Worm (Caenorhabditis elegans): ENCODE measurements around the gene ZK1067.3.

Gene ZK1067.3

DNA sequence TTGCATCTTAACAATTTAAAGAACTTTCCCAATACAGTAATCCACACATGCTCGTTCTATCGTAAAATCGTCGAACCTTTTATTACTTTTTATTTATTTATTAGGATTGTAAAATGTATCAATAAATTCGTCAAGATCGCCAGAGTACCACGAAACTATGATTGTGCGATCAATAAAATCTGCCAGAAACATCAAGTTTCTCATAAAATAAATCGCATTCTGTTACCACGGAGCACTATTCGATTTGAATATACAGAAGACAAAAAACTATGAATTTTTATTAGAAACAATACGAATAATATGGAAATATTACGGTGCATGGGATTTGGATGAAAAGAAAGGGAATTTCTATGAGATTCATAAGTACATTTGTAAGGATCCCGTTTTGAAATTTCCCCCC is 43.7 kb downstream of the ZK1067.3 start, which contains the start of gene C01G6.2:
Gene C01G6.2, plus strand, starts transcription at position 301 of the 400 bp plus-strand sequence.
- no peak for TF ChIP-seq F26F4.8 (GFP tag; conservative IDR thresholded peaks at IDR 0.05)
- peak in 1 of 2 experiments; percentile 17 for TF ChIP-seq unc-62 (GFP tag; optimal IDR thresholded peaks at IDR 0.05 in 1 of 2)
- TF ChIP-seq unc-62 (tag; optimal IDR thresholded peaks at IDR 0.05): no peak
- no peak for TF ChIP-seq pha-4 (GFP tag; IDR thresholded peaks at IDR 0.05)
- TF ChIP-seq pha-4 (tag; optimal IDR thresholded peaks at IDR 0.05): no peak
- no peak for TF ChIP-seq vab-7 (GFP tag; IDR thresholded peaks at IDR 0.05)

ce11 chrII:9268983-9269382 is 45.9 kb downstream of the ZK1067.3 start:
- TF ChIP-seq zip-2 (tag; optimal IDR thresholded peaks at IDR 0.05): no peak
- TF ChIP-seq unc-62 (GFP tag; optimal IDR thresholded peaks at IDR 0.05 in 1 of 2): peak in 1 of 2 experiments; percentile 30
- no peak for TF ChIP-seq unc-62 (tag; optimal IDR thresholded peaks at IDR 0.05)

ce11 chrII:9269588-9269987 is 46.5 kb downstream of the ZK1067.3 start, which contains the start of gene C01G6.3:
C01G6.3 (plus strand) TSS chrII:9269888.
- no peak for TF ChIP-seq nhr-237 (tag; optimal IDR thresholded peaks at IDR 0.05)
- TF ChIP-seq nhr-10 (tag; optimal IDR thresholded peaks at IDR 0.05): no peak
- TF ChIP-seq F49E8.2 (tag; optimal IDR thresholded peaks at IDR 0.05; ENCODE audit: borderline replicate concordance): no peak
- no peak for TF ChIP-seq zfp-2 (tag; optimal IDR thresholded peaks at IDR 0.05)

DNA sequence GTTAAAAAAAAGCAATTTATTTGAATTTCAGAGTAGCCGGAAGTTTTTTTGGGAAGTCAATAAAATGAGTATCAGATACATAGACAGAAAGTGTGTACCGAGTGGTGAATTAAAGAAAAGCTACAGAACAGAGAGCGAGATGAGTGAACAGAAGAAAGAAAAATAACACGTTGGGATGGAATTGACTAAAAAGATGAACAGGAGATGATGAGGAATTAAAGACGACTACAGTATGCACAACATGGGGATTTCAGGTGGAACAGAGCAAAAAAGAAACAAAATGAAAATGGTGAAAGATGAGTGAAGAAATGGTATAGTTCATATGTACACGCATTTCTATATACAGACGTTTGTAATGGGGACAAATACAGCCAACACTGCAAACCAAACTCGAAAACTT is 48.2 kb downstream of the ZK1067.3 start:
- TF ChIP-seq duxl-1 (tag; optimal IDR thresholded peaks at IDR 0.05; ENCODE audit: poor library complexity): no peak
- peak in 1 of 2 experiments; percentile 92 for TF ChIP-seq unc-62 (GFP tag; optimal IDR thresholded peaks at IDR 0.05 in 1 of 2)
- TF ChIP-seq unc-62 (tag; optimal IDR thresholded peaks at IDR 0.05): no peak

DNA sequence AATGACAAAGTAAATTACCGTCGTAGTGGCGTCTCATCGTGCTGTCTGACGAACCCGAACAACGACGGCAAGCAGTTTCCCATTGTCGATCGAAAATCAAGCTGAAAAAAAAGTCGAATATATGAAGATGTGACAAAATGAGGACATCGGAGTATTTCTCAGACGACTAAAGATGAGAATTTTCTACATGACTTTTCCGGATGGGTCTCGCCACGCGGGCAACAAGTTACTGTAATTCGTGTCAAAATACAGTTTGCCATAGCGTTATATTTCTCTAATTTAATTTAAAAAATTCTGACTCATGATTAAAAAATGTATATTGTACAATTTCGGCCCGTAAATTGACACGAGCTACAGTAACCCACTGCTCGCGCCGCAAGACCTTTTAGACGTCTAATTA is 49.9 kb downstream of the ZK1067.3 start, which contains the start of gene C01G6.4:
Gene C01G6.4, minus strand, starts transcription at position 101 of the 400 bp plus-strand sequence.
- no peak for TF ChIP-seq F26F4.8 (GFP tag; conservative IDR thresholded peaks at IDR 0.05)
- TF ChIP-seq aha-1 (tag): peak; percentile 68

DNA sequence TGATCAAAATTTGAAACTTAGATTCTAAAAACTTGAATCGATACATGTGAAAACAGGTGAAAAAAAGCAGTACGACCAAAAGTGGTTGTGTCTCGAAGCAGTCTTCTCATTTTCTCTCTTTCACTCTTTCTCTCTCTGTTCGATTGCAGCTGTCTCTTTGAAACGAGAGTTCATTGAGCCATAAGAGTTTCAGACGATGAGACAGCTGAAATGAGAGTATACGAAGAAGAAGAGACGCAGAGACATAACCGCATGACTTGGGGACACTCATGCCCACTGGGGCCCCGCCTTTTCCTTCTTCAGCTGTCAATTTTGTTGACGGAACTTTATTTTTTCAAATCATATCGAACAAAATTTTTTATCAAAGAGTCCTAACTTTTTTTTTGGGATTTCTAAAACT is 50.9 kb downstream of the ZK1067.3 start:
- TF ChIP-seq saeg-2 (GFP tag; IDR thresholded peaks at IDR 0.05) (no peak), nhr-11 (tag; optimal IDR thresholded peaks at IDR 0.05) (peak; percentile 79), ctbp-1 (GFP tag; IDR thresholded peaks at IDR 0.05) (peak; percentile 55; the same call in 1 of the 2 replicates), F37D6.2 (tag; optimal IDR thresholded peaks at IDR 0.05) (peak; percentile 29), arid-1 (GFP tag; conservative IDR thresholded peaks at IDR 0.05) (peak; percentile 55; the same call in 1 of the 2 replicates), spr-1 (tag; optimal IDR thresholded peaks at IDR 0.05) (peak; percentile 65), lin-1 (GFP tag; IDR thresholded peaks at IDR 0.05) (peak; percentile 83), daf-19 (GFP tag; conservative IDR thresholded peaks at IDR 0.05) (no peak), nhr-10 (tag; optimal IDR thresholded peaks at IDR 0.05) (no peak), nhr-41 (GFP tag; IDR thresholded peaks at IDR 0.05) (no peak), zfp-2 (tag; optimal IDR thresholded peaks at IDR 0.05) (no peak), ztf-11 (tag; optimal IDR thresholded peaks at IDR 0.05) (no peak), vab-7 (GFP tag; IDR thresholded peaks at IDR 0.05) (no peak), hlh-30 (tag; optimal IDR thresholded peaks at IDR 0.05; ENCODE audit: insufficient read depth) (peak; percentile 99), daf-8 (GFP tag; IDR thresholded peaks at IDR 0.05) (no peak), attf-4 (tag; optimal IDR thresholded peaks at IDR 0.05) (no peak), mep-1 (tag; optimal IDR thresholded peaks at IDR 0.05) (peak; percentile 82), ceh-44 (GFP tag; IDR thresholded peaks at IDR 0.05) (no peak), spr-3 (GFP tag; optimal IDR thresholded peaks at IDR 0.05) (peak; percentile 30), madf-5 (GFP tag; IDR thresholded peaks at IDR 0.05) (no peak), egl-43 (GFP tag; IDR thresholded peaks at IDR 0.05) (0 out of 2 replicates have a peak, but pooled peaks have one; percentile 65), hlh-11 (tag; optimal IDR thresholded peaks at IDR 0.05) (peak; percentile 99), daf-16 (GFP tag; optimal IDR thresholded peaks at IDR 0.05) (peak; percentile 2 to 45), daf-16 (tag; optimal IDR thresholded peaks at IDR 0.05) (peak; percentile 70), lsy-2 (tag; optimal IDR thresholded peaks at IDR 0.05) (peak; percentile 67 to 86), unc-39 (tag; optimal IDR thresholded peaks at IDR 0.05) (no peak), ztf-7 (tag; optimal IDR thresholded peaks at IDR 0.05) (no peak), nhr-28 (tag; optimal IDR thresholded peaks at IDR 0.05) (peak; percentile 80), Y48G9A.11 (GFP tag; IDR thresholded peaks at IDR 0.05) (no peak), F26F4.8 (GFP tag; conservative IDR thresholded peaks at IDR 0.05) (no peak), gei-8 (GFP tag; optimal IDR thresholded peaks at IDR 0.05) (peak; percentile 49), daf-12 (tag; optimal IDR thresholded peaks at IDR 0.05) (no peak)

Measured in whole organism, L4 larva.